Worm (Caenorhabditis elegans): ENCODE data around the gene nhr-274.
"Not testable (repeated sequence)": the region's sequence is repeated elsewhere in the genome, so short reads cannot be mapped to it uniquely, and the experiment has no call there.

Gene nhr-274

ce11 chrIV:1645198-1645597 lies at the start of gene nhr-274:
TSS of gene nhr-274 (minus strand) at chrIV:1645298.
- not testable (repeated sequence) for TF ChIP-seq nhr-84 (tag; optimal IDR thresholded peaks at IDR 0.05); unc-62 (GFP tag; optimal IDR thresholded peaks at IDR 0.05); vab-15 (tag; optimal IDR thresholded peaks at IDR 0.05)

DNA sequence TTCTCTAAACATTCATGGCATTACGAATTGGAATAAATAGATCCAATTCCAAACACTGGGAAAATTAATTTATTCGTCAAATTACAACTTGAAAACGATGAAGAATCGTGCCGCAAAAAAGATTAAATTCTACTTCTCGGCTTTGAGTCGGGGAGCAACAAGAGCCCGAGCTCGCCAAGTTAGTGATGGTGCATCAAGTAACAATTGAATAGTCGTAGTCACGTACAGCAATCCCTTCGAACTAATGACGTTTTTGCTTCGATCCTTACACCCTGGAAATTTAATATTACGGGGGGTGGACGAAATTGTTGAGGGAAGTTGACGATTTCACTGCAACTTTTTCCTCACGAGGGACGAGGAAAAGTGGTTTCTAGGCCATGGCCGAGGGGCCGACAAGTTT lies 46.6 kb upstream of the nhr-274 start:
- TF ChIP-seq ceh-63 (GFP tag; optimal IDR thresholded peaks at IDR 0.05) (peak; percentile 15), unc-130 (tag; optimal IDR thresholded peaks at IDR 0.05) (no peak), fkh-10 (GFP tag; optimal IDR thresholded peaks at IDR 0.05) (peak; percentile 56)

ce11 chrIV:1687151-1687550 lies 42.1 kb upstream of the nhr-274 start:
- TF ChIP-seq ceh-90 (tag; optimal IDR thresholded peaks at IDR 0.05) (peak; percentile 50), hlh-4 (tag; optimal IDR thresholded peaks at IDR 0.05) (no peak), nhr-11 (tag; optimal IDR thresholded peaks at IDR 0.05) (no peak), Y116A8C.19 (tag; optimal IDR thresholded peaks at IDR 0.05; ENCODE audit: borderline replicate concordance) (no peak), egl-13 (tag; optimal IDR thresholded peaks at IDR 0.05) (peak; percentile 37), nhr-12 (tag; optimal IDR thresholded peaks at IDR 0.05) (no peak), ces-1 (GFP tag; optimal IDR thresholded peaks at IDR 0.05) (no peak), zip-4 (GFP tag; optimal IDR thresholded peaks at IDR 0.05) (no peak), nhr-90 (tag; optimal IDR thresholded peaks at IDR 0.05; ENCODE audit: poor library complexity) (peak; percentile 68), mef-2 (tag; optimal IDR thresholded peaks at IDR 0.05) (no peak), ceh-63 (GFP tag; optimal IDR thresholded peaks at IDR 0.05) (no peak), efl-3 (GFP tag; optimal IDR thresholded peaks at IDR 0.05) (no peak), grh-1 (GFP tag; IDR thresholded peaks at IDR 0.05) (0 out of 2 replicates have a peak, but pooled peaks have one; percentile 29), nhr-85 (tag) (peak; percentile 70), unc-62 (GFP tag; optimal IDR thresholded peaks at IDR 0.05) (no peak), nhr-47 (tag; optimal IDR thresholded peaks at IDR 0.05) (peak; percentile 43), lin-13 (GFP tag; optimal IDR thresholded peaks at IDR 0.05) (no peak), ceh-88 (GFP tag; IDR thresholded peaks at IDR 0.05) (no peak), xbp-1 (tag; optimal IDR thresholded peaks at IDR 0.05) (peak; percentile 4), unc-98 (GFP tag; IDR thresholded peaks at IDR 0.05) (peak; percentile 77), nhr-19 (GFP tag; conservative IDR thresholded peaks at IDR 0.05) (no peak), lin-14 (GFP tag; optimal IDR thresholded peaks at IDR 0.05) (no peak), dsc-1 (tag; optimal IDR thresholded peaks at IDR 0.05) (peak; percentile 30), pax-3 (tag; optimal IDR thresholded peaks at IDR 0.05) (peak; percentile 33), fkh-4 (tag; optimal IDR thresholded peaks at IDR 0.05; ENCODE audit: borderline replicate concordance) (peak; percentile 44), F16B12.6 (tag; optimal IDR thresholded peaks at IDR 0.05) (no peak), lin-39 (tag; optimal IDR thresholded peaks at IDR 0.05) (no peak), lin-15B (tag; optimal IDR thresholded peaks at IDR 0.05) (no peak), tbx-2 (tag; optimal IDR thresholded peaks at IDR 0.05) (peak; percentile 51), isw-1 (GFP tag; IDR thresholded peaks at IDR 0.05) (0 out of 2 replicates have a peak, but pooled peaks have one; percentile 19), egl-27 (tag; optimal IDR thresholded peaks at IDR 0.05) (no peak), lir-3 (tag; optimal IDR thresholded peaks at IDR 0.05; ENCODE audit: poor library complexity) (peak; percentile 66), sox-4 (tag; optimal IDR thresholded peaks at IDR 0.05) (peak; percentile 31), aly-2 (tag; optimal IDR thresholded peaks at IDR 0.05) (no peak), ets-5 (GFP tag; IDR thresholded peaks at IDR 0.05) (no peak), efl-1 (optimal IDR thresholded peaks at IDR 0.05) (peak in 1 of 2 experiments; percentile 10), efl-1 (GFP tag; optimal IDR thresholded peaks at IDR 0.05 in 1 of 2) (no peak), nhr-71 (tag; optimal IDR thresholded peaks at IDR 0.05) (peak; percentile 43), snu-23 (GFP tag; optimal IDR thresholded peaks at IDR 0.05) (no peak), nhr-237 (tag; optimal IDR thresholded peaks at IDR 0.05) (no peak), jun-1 (tag; optimal IDR thresholded peaks at IDR 0.05) (no peak), elt-2 (tag; optimal IDR thresholded peaks at IDR 0.05) (peak; percentile 67), mdl-1 (tag; optimal IDR thresholded peaks at IDR 0.05) (no peak), ztf-4 (tag; optimal IDR thresholded peaks at IDR 0.05) (no peak), swsn-7 (tag; optimal IDR thresholded peaks at IDR 0.05) (peak; percentile 4)
